Worm (Caenorhabditis elegans): ENCODE measurements around the gene clec-158.

clec-158 gene

DNA sequence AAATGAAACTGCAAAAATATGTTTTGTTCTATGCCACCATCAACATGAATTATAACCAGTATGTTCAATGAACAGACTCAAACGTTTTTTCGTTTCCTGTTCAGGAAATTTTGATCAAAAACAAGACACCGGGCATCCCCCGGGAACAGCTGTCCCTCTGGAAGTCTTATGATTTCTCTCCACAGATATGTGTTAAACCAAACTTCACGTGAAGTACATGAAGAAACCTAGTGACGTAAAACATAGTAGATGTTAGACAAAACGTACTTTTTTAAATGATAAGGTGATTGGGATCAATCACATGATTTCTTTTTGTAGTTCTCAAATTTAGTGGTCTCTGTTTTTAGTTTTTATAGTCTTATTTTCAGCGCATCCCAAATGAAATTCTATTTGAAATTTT lies 39.1 kb upstream of the clec-158 start (continued):
- TF ChIP-seq spr-3 (GFP tag; optimal IDR thresholded peaks at IDR 0.05) (no peak), D1046.2 (GFP tag; IDR thresholded peaks at IDR 0.05) (no peak), gei-8 (GFP tag; optimal IDR thresholded peaks at IDR 0.05) (no peak), Y75B8A.6 (GFP tag; IDR thresholded peaks at IDR 0.05) (no peak), daf-19 (GFP tag; conservative IDR thresholded peaks at IDR 0.05) (no peak), ceh-20 (GFP tag; IDR thresholded peaks at IDR 0.05) (peak; percentile 58; the same call in 1 of the 2 replicates), sdz-12 (GFP tag; optimal IDR thresholded peaks at IDR 0.05) (no peak), F49E8.2 (tag; optimal IDR thresholded peaks at IDR 0.05; ENCODE audit: borderline replicate concordance) (no peak), hmg-1.1 (GFP tag; IDR thresholded peaks at IDR 0.05) (no peak), nhr-48 (tag; optimal IDR thresholded peaks at IDR 0.05) (peak; percentile 47), spr-1 (tag; optimal IDR thresholded peaks at IDR 0.05) (no peak), R02D3.7 (tag; optimal IDR thresholded peaks at IDR 0.05) (no peak), ceh-32 (tag; optimal IDR thresholded peaks at IDR 0.05; ENCODE audit: poor library complexity) (no peak), nhr-237 (tag; optimal IDR thresholded peaks at IDR 0.05) (no peak), ztf-7 (tag; optimal IDR thresholded peaks at IDR 0.05) (no peak), nhr-6 (tag; optimal IDR thresholded peaks at IDR 0.05) (no peak), nhr-102 (tag; optimal IDR thresholded peaks at IDR 0.05) (no peak), tag-97 (GFP tag; IDR thresholded peaks at IDR 0.05) (no peak), ceh-28 (tag; optimal IDR thresholded peaks at IDR 0.05) (no peak), egl-27 (tag; optimal IDR thresholded peaks at IDR 0.05) (no peak), nhr-28 (tag; optimal IDR thresholded peaks at IDR 0.05) (peak; percentile 80), nhr-10 (tag; optimal IDR thresholded peaks at IDR 0.05) (no peak), unc-39 (tag; optimal IDR thresholded peaks at IDR 0.05) (no peak), zag-1 (tag; optimal IDR thresholded peaks at IDR 0.05) (no peak), tra-1 (GFP tag; IDR thresholded peaks at IDR 0.05) (0 out of 2 replicates have a peak, but pooled peaks have one; percentile 30), daf-8 (GFP tag; IDR thresholded peaks at IDR 0.05) (no peak), nhr-11 (tag; optimal IDR thresholded peaks at IDR 0.05) (peak; percentile 69), daf-16 (GFP tag; optimal IDR thresholded peaks at IDR 0.05) (peak in 1 of 2 experiments; percentile 1), daf-16 (tag; optimal IDR thresholded peaks at IDR 0.05) (peak; percentile 22), mep-1 (tag; optimal IDR thresholded peaks at IDR 0.05) (peak; percentile 39), cey-2 (tag; optimal IDR thresholded peaks at IDR 0.05; ENCODE audit: borderline replicate concordance, insufficient read depth) (no peak), T20F7.1 (GFP tag; optimal IDR thresholded peaks at IDR 0.05) (peak; percentile 51), ZK546.5 (tag; optimal IDR thresholded peaks at IDR 0.05) (no peak), dmd-8 (GFP tag; IDR thresholded peaks at IDR 0.05) (no peak), daf-12 (tag; optimal IDR thresholded peaks at IDR 0.05) (no peak), dve-1 (tag; optimal IDR thresholded peaks at IDR 0.05; ENCODE audit: insufficient read depth) (peak; percentile 61), attf-4 (tag; optimal IDR thresholded peaks at IDR 0.05) (no peak), ceh-82 (tag; optimal IDR thresholded peaks at IDR 0.05) (no peak), saeg-2 (GFP tag; IDR thresholded peaks at IDR 0.05) (no peak), hlh-30 (tag; optimal IDR thresholded peaks at IDR 0.05; ENCODE audit: insufficient read depth) (peak; percentile 84), zip-11 (GFP tag; IDR thresholded peaks at IDR 0.05) (no peak), lin-15B (tag; optimal IDR thresholded peaks at IDR 0.05) (no peak), dmd-9 (GFP tag; IDR thresholded peaks at IDR 0.05) (no peak), nhr-25 (tag; optimal IDR thresholded peaks at IDR 0.05; ENCODE audit: borderline replicate concordance, insufficient read depth) (no peak), lin-29 (GFP tag; IDR thresholded peaks at IDR 0.05) (no peak), unc-62 (GFP tag; optimal IDR thresholded peaks at IDR 0.05 in 1 of 2) (peak in 1 of 2 experiments; percentile 72), unc-62 (tag; optimal IDR thresholded peaks at IDR 0.05) (no peak), lin-38 (GFP tag; IDR thresholded peaks at IDR 0.05) (no peak), fkh-10 (GFP tag; optimal IDR thresholded peaks at IDR 0.05) (no peak), ceh-62 (tag; optimal IDR thresholded peaks at IDR 0.05) (no peak), nhr-77 (tag; optimal IDR thresholded peaks at IDR 0.05) (no peak), nhr-42 (GFP tag; IDR thresholded peaks at IDR 0.05) (no peak), ceh-44 (GFP tag; IDR thresholded peaks at IDR 0.05) (no peak)

Measured in whole organism, L4 larva.